Worm (Caenorhabditis elegans) whole organism, mixed stage, embryonic: ENCODE measurements around the gene zip-12.

ENCODE experiments used
- elt-3 ChIP-seq: fragments of 150-350 bp; optimal IDR thresholded peaks from 2 replicates; lab custom pipeline; 2014; ENCODE audit warnings: missing biosample characterization, missing genetic modification characterization
- nhr-2 ChIP-seq: fragments of 150-350 bp; optimal IDR thresholded peaks from 2 replicates; lab custom pipeline; 2014; ENCODE audit warnings: missing biosample characterization, missing genetic modification characterization
- snpc-4 ChIP-seq: fragments of 150-350 bp; optimal IDR thresholded peaks from 2 replicates; lab custom pipeline; 2014; ENCODE audit warnings: missing biosample characterization, missing genetic modification characterization
- unc-62 ChIP-seq: fragments of 150-350 bp; optimal IDR thresholded peaks from 2 replicates; lab custom pipeline; 2014; ENCODE audit warnings: missing biosample characterization, missing genetic modification reagents, missing genetic modification characterization

ce11 chrIII:12373306-12373705 is 45.6 kb downstream of the zip-12 start:
- TF ChIP-seq elt-3 (tag; lab: Kevin White, UChicago) (no peak), unc-62 (no peak), snpc-4 (tag; lab: Kevin White, UChicago) (no peak), nhr-2 (no peak)
